Worm (Caenorhabditis elegans) whole organism, midembryonic: Measurements from ENCODE around the gene H12D21.6.

Experiments used
- T22C8.4 ChIP-seq: fragments of 200-800 bp; sonication (Bioruptor generic); IDR thresholded peaks from 2 replicates; pipeline ENCODE4 v1.3.6; 2022; ENCODE audit warnings: missing genetic modification characterization, missing compliant biosample characterization
- cog-1 ChIP-seq: sonication (generic microtip); optimal IDR thresholded peaks from 2 replicates; lab custom pipeline; 2016; ENCODE audit warnings: missing genetic modification characterization, missing compliant biosample characterization
- flt-1 ChIP-seq: fragments of 200-800 bp; sonication (Bioruptor generic); IDR thresholded peaks from 2 replicates; pipeline ENCODE4 v1.3.6; 2022; ENCODE audit warnings: missing genetic modification characterization, missing compliant biosample characterization
- klf-2 ChIP-seq: fragments of 200-800 bp; sonication (Bioruptor generic); conservative IDR thresholded peaks from 2 replicates; pipeline ENCODE4 v1.3.6; 2022; ENCODE audit warnings: missing genetic modification reagents, missing genetic modification characterization, missing compliant biosample characterization
- med-1 ChIP-seq: sonication (generic microtip); optimal IDR thresholded peaks from 2 replicates; lab custom pipeline; 2017; ENCODE audit warnings: missing genetic modification characterization, mild to moderate bottlenecking, missing compliant biosample characterization, antibody characterized with exemption, missing genetic modification reagents; ENCODE audit not compliant: insufficient read depth
- ref-1 ChIP-seq: fragments of 200-800 bp; sonication (Bioruptor generic); conservative IDR thresholded peaks from 2 replicates; pipeline ENCODE4 v1.3.6; 2022; ENCODE audit warnings: missing genetic modification reagents, missing genetic modification characterization, missing compliant biosample characterization
- tab-1 ChIP-seq: fragments of 200-800 bp; sonication (Bioruptor generic); IDR thresholded peaks from 2 replicates; pipeline ENCODE4 v1.3.6; 2022; ENCODE audit warnings: missing genetic modification characterization, missing compliant biosample characterization
- ztf-23 ChIP-seq: fragments of 200-800 bp; sonication (Bioruptor generic); IDR thresholded peaks from 2 replicates; pipeline ENCODE4 v1.3.6; 2022; ENCODE audit warnings: missing genetic modification reagents, missing genetic modification characterization, missing compliant biosample characterization
- ztf-29 ChIP-seq: fragments of 200-800 bp; sonication (Bioruptor generic); IDR thresholded peaks from 2 replicates; pipeline ENCODE4 v1.3.6; 2022; ENCODE audit warnings: missing genetic modification reagents, missing genetic modification characterization, missing compliant biosample characterization

The H12D21.6 gene

DNA sequence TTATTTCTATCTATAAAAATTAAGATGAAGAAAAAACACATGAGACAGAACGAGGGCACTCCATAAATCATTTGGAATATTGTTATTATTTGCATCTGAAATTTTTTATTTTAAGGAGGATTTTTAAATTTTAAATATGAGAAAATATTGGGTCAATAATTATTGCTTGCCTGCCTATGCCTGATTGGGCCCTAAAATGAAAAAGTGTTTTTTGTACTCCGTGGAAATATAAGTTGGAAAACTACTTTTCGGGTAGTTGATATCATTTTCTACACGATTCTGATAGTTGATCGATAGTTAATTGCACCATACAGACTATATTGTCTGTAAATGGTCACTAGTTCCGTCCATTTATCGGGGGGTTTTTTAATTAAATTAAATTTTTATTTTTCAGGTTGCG lies 30.6 kb upstream of the H12D21.6 start, which contains the start of gene srg-55:
Gene srg-55 (minus strand): TSS at position 101 of the 400 bp plus-strand sequence.
- TF ChIP-seq klf-2 (no peak), med-1 (GFP tag; lab: Kevin White, UChicago) (no peak), ref-1 (GFP tag; lab: Robert Waterston, UW) (no peak), ztf-29 (GFP tag; lab: Robert Waterston, UW) (no peak), ztf-23 (GFP tag; lab: Robert Waterston, UW) (no peak), flt-1 (GFP tag; lab: Robert Waterston, UW) (no peak), cog-1 (no peak), T22C8.4 (GFP tag; lab: Robert Waterston, UW) (no peak), tab-1 (no peak)

DNA sequence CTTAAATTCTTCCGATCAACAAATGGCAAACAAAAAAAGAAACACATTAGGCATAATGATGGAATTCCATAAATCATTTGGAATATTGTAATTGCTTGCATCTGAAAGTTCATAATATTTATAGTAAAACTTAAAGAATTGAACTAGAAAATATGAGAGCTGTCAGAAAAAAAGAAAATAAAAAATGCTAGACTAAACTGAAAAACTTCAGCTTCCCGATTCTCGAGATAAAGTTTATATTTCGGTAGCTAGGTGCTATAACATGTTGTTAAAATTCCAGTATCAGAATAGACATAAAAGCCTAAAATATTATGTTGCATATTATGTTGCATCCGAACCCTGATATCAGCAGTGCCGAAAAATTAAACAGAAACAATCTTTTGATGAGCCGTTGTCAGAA lies 26.5 kb upstream of the H12D21.6 start, which contains the start of gene srg-54:
Gene srg-54 (minus strand): TSS at position 101 of the 400 bp plus-strand sequence.
- TF ChIP-seq klf-2 (no peak), med-1 (GFP tag; lab: Kevin White, UChicago) (no peak), tab-1 (no peak), ref-1 (GFP tag; lab: Robert Waterston, UW) (no peak), cog-1 (no peak), ztf-29 (GFP tag; lab: Robert Waterston, UW) (no peak), ztf-23 (GFP tag; lab: Robert Waterston, UW) (no peak), flt-1 (GFP tag; lab: Robert Waterston, UW) (no peak), T22C8.4 (GFP tag; lab: Robert Waterston, UW) (no peak)

DNA sequence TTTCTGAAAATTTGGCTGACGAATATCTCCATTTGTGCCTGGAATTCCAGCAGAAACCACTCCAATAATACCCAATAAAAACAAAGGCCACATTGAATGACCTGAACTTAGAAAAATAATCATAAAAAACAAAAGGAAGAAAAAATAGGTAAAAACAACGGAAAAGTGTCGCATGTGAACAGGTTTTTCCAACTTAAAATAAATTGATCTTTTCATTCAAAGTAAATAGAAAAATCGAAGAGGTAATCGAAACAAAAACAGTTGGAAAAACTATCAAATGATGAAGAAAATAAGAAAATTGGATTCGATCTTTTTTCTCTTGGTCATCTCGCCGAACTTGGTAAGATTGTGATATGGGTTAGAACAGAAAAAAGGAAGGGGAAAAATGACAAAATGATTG lies 23.9 kb upstream of the H12D21.6 start, which contains the start of gene zmp-4:
Gene zmp-4 (minus strand): TSS at position 101 of the 400 bp plus-strand sequence.
- TF ChIP-seq med-1 (GFP tag; lab: Kevin White, UChicago) = no peak
- TF ChIP-seq tab-1 = no peak
- no peak for TF ChIP-seq klf-2
- no peak for TF ChIP-seq cog-1
- TF ChIP-seq T22C8.4 (GFP tag; lab: Robert Waterston, UW) = no peak
- no peak for TF ChIP-seq flt-1 (GFP tag; lab: Robert Waterston, UW)
- TF ChIP-seq ztf-23 (GFP tag; lab: Robert Waterston, UW) = no peak
- no peak for TF ChIP-seq ztf-29 (GFP tag; lab: Robert Waterston, UW)
- TF ChIP-seq ref-1 (GFP tag; lab: Robert Waterston, UW) = no peak

DNA sequence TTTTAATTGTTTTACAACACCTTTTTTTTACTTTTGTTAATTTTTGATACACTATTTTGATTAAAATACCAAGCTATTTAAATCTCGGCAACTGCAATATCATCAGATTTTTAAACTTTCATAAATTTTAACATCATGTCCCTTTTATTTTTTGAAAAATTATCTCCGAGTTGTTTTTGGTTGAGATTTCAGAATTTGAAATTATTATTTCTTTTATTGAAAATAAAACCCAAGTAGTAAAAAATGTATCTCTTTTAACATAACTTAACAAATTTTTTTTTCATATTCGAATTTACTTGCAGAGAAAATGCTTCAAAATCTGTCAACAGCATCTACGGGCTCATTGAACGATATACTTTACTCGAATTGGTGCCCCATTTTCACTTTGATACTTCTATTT lies 18.0 kb upstream of the H12D21.6 start, which contains the start of gene H12D21.11:
Gene H12D21.11 (plus strand): TSS at position 301 of the 400 bp plus-strand sequence.
- no peak for TF ChIP-seq flt-1 (GFP tag; lab: Robert Waterston, UW)
- TF ChIP-seq ztf-29 (GFP tag; lab: Robert Waterston, UW) = no peak
- TF ChIP-seq klf-2 = no peak
- TF ChIP-seq cog-1 = no peak

DNA sequence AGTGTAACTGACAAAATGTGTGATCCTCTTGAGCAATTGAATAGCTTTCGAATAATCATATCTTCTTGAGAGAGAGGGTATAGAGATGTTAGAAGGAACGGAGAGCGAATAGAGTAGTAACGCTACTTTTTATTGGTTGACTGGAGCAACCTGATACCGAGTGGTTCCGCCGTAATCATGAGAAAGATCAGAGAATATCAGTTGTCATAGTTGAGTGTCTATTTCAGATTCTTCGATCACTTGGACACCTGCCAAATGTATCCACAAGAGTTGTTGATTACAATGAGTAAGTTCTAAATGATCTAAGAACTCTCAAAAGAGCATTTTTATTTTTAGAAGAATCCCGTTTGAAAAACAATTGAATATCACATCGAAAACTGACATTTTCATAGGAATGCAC lies 13.1 kb upstream of the H12D21.6 start:
- no peak for TF ChIP-seq ztf-29 (GFP tag; lab: Robert Waterston, UW)
- TF ChIP-seq med-1 (GFP tag; lab: Kevin White, UChicago) = no peak
- TF ChIP-seq flt-1 (GFP tag; lab: Robert Waterston, UW) = no peak
- TF ChIP-seq T22C8.4 (GFP tag; lab: Robert Waterston, UW) = no peak
- no peak for TF ChIP-seq tab-1
- TF ChIP-seq klf-2 = no peak
- no peak for TF ChIP-seq ztf-23 (GFP tag; lab: Robert Waterston, UW)
- TF ChIP-seq ref-1 (GFP tag; lab: Robert Waterston, UW) = no peak
- no peak for TF ChIP-seq cog-1

DNA sequence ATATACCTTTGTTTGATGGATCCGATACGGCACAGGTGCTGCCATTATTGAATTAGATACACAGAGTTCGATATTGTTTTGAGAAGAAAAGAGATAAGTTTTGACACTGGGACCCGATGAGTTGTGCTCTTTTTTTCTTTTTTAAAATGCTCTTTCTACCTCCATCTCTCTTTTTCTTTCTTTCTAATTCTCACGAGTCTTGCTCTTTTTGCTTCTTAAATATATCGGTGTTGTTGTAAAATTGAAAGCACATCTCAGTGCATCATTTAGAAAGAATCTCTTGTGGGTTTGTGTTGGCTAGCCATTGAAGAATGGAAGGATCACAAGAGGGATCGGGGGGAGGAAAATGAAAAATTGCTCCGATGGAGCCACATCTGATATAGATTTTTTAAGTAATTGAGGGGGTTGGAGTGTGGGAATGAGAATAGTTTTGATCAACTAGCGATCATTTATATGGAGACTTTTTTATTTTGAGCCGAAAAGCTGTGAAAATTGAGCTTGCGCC lies 11.8 kb upstream of the H12D21.6 start, which contains the start of gene H12D21.9:
Gene H12D21.9 (minus strand): TSS at position 148 of the 505 bp plus-strand sequence.
- TF ChIP-seq T22C8.4 (GFP tag; lab: Robert Waterston, UW) (no peak), ref-1 (GFP tag; lab: Robert Waterston, UW) (no peak), klf-2 (no peak), med-1 (GFP tag; lab: Kevin White, UChicago) (no peak), flt-1 (GFP tag; lab: Robert Waterston, UW) (no peak), cog-1 (no peak), ztf-29 (GFP tag; lab: Robert Waterston, UW) (no peak), ztf-23 (GFP tag; lab: Robert Waterston, UW) (no peak), tab-1 (no peak)

DNA sequence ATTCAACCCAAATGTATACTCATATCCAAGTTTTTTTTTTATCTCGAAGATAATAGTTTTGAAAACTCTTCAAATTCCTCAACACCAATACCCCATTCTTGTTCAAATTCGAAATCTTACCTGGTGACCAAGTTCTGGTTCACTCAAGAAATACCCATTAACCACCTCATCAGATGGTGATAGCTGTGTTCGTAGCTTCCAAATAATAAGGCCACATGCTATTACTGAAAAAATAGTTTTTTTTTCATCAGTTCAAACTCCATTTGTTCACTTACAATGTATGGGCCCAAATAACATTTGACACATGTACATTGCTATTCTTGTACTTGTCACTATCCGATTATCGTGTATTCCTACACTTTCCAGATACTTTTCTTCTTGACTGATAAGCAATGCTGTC lies 9.8 kb upstream of the H12D21.6 start:
- TF ChIP-seq med-1 (GFP tag; lab: Kevin White, UChicago) = no peak

DNA sequence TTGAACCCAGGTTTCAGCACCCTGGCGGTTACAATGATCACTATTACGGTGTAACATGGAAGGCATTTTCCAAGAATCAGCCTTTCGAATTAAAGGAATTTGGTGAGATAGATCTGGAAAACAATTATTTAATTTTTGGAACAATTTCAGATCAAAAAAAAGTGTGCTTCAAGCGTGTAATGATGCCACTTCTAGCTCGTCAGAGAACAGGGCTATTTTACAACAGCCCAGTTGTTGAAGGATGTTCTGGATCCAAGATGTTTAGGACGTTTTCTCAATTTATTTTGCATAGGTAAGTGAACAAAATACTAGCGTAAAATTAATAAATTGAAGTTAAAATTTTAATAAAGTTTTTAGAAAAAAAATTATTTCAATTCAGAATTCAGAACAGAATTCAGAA lies 3.3 kb upstream of the H12D21.6 start:
- TF ChIP-seq ztf-29 (GFP tag; lab: Robert Waterston, UW) (no peak), klf-2 (no peak), ref-1 (GFP tag; lab: Robert Waterston, UW) (no peak), flt-1 (GFP tag; lab: Robert Waterston, UW) (no peak), med-1 (GFP tag; lab: Kevin White, UChicago) (no peak), T22C8.4 (GFP tag; lab: Robert Waterston, UW) (no peak), cog-1 (no peak), tab-1 (no peak), ztf-23 (GFP tag; lab: Robert Waterston, UW) (no peak)

DNA sequence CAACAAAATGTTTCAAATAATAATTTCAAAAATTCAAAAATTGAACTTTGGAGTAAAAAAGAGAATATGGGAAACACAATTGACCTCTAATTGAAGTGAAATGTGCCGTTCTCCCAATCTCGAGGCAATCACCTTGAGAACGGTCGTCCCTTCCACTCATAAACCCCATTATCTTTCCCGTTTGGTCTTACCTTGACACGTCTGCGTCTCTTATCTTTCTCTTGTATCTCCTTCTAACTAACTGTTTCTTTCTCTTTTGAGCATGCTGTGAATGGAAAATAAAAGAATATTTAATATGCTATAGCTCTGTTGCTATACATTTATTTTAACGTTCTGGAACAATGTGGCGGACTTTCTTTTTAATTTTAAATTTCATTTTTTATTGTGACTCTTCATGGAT lies 1.9 kb upstream of the H12D21.6 start, which contains the start of gene H12D21.10:
Gene H12D21.10 (plus strand): TSS at position 260 of the 400 bp plus-strand sequence.
- TF ChIP-seq tab-1 (no peak), med-1 (GFP tag; lab: Kevin White, UChicago) (no peak), ztf-29 (GFP tag; lab: Robert Waterston, UW) (no peak), ztf-23 (GFP tag; lab: Robert Waterston, UW) (no peak), flt-1 (GFP tag; lab: Robert Waterston, UW) (no peak), cog-1 (no peak), klf-2 (no peak), T22C8.4 (GFP tag; lab: Robert Waterston, UW) (no peak), ref-1 (GFP tag; lab: Robert Waterston, UW) (no peak)

DNA sequence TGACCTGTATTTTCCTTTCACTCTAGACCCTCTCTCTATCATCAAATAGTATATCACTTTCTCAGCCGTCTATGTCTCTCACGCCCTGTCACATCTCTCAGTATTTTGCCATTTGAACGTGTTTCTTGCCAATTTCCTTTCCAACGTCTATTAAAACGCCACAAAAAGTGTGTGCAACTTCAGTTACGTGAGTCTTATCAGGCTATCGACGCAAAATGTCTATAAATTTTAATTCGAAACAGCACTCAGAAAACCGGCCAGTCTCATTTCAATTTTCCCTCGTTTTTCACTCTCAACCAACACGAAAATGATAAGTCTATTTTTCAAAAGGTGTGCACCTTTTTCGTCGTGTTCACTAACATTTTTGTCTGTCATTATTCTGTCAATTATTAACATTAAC lies 2.1 kb downstream of the H12D21.6 start, which contains the start of gene mpst-3:
Gene mpst-3 (plus strand): TSS at position 91 of the 400 bp plus-strand sequence.
- TF ChIP-seq ztf-29 (GFP tag; lab: Robert Waterston, UW) (no peak), ref-1 (GFP tag; lab: Robert Waterston, UW) (no peak), klf-2 (no peak), ztf-23 (GFP tag; lab: Robert Waterston, UW) (no peak), med-1 (GFP tag; lab: Kevin White, UChicago) (no peak), T22C8.4 (GFP tag; lab: Robert Waterston, UW) (no peak), cog-1 (no peak), flt-1 (GFP tag; lab: Robert Waterston, UW) (no peak), tab-1 (no peak)
